Worm (Caenorhabditis elegans) whole organism, mixed stage, embryonic: ENCODE measurements around the gene mct-4.

Experiments
- elt-1 ChIP-seq: sonication (generic microtip); optimal IDR thresholded peaks from 2 replicates; lab custom pipeline; 2017; ENCODE audit warnings: missing genetic modification characterization, mild to moderate bottlenecking, missing compliant biosample characterization, antibody characterized with exemption, moderate library complexity, borderline replicate concordance; ENCODE audit not compliant: insufficient read depth
- lsy-2 ChIP-seq: fragments of 150-350 bp; optimal IDR thresholded peaks from 2 replicates; lab custom pipeline; 2014; ENCODE audit warnings: missing biosample characterization, missing genetic modification characterization
- mab-5 ChIP-seq: fragments of 150-350 bp; optimal IDR thresholded peaks from 2 replicates; lab custom pipeline; 2014; ENCODE audit warnings: missing biosample characterization, missing genetic modification characterization
- mep-1 ChIP-seq: fragments of 150-350 bp; optimal IDR thresholded peaks from 2 replicates; lab custom pipeline; 2017; ENCODE audit warnings: missing biosample characterization, missing genetic modification reagents, missing genetic modification characterization, inconsistent platforms
- nhr-12 ChIP-seq: fragments of 150-350 bp; optimal IDR thresholded peaks from 2 replicates; lab custom pipeline; 2014; ENCODE audit warnings: missing biosample characterization, missing genetic modification characterization
- nhr-237 ChIP-seq: fragments of 150-350 bp; optimal IDR thresholded peaks from 2 replicates; lab custom pipeline; 2014; ENCODE audit warnings: missing biosample characterization, missing genetic modification characterization
- nhr-76 ChIP-seq: sonication (generic microtip); optimal IDR thresholded peaks from 2 replicates; lab custom pipeline; 2017; ENCODE audit warnings: missing biosample characterization, missing genetic modification characterization
- pha-4 ChIP-seq: fragments of 150-350 bp; optimal IDR thresholded peaks from 2 replicates; lab custom pipeline; 2018; ENCODE audit warnings: missing biosample characterization, missing genetic modification reagents, missing genetic modification characterization
- unc-39 ChIP-seq: fragments of 150-350 bp; optimal IDR thresholded peaks from 2 replicates; lab custom pipeline; 2014; ENCODE audit warnings: missing biosample characterization, missing genetic modification characterization
- unc-62 ChIP-seq: fragments of 150-350 bp; optimal IDR thresholded peaks from 2 replicates; lab custom pipeline; 2014; ENCODE audit warnings: missing biosample characterization, missing genetic modification reagents, missing genetic modification characterization

ce11 chrX:4900685-4901084, 28.9 kb downstream of the mct-4 start, which contains the start of gene T07F12.4:
- TF ChIP-seq lsy-2 (tag; lab: Kevin White, UChicago), result no peak
- no peak for TF ChIP-seq nhr-76 (tag; lab: Kevin White, UChicago)
- TF ChIP-seq unc-62, result no peak
- TF ChIP-seq nhr-237 (tag; lab: Kevin White, UChicago), result no peak
- TF ChIP-seq nhr-12 (tag; lab: Kevin White, UChicago), result no peak
- no peak for TF ChIP-seq mep-1 (tag; lab: Kevin White, UChicago)
- TF ChIP-seq elt-1 (tag; lab: Kevin White, UChicago), result no peak
- TF ChIP-seq unc-39 (tag; lab: Kevin White, UChicago), result no peak
- TF ChIP-seq mab-5 (tag; lab: Kevin White, UChicago), result no peak
- TF ChIP-seq pha-4 (tag; lab: Kevin White, UChicago), result no peak
